Worm (Caenorhabditis elegans): ENCODE data around the gene nipi-4.

ce11 chrV:7853900-7854299 lies 16.7 kb downstream of the nipi-4 start:
- TF ChIP-seq mep-1 (tag; optimal IDR thresholded peaks at IDR 0.05) (no peak), nhr-237 (tag; optimal IDR thresholded peaks at IDR 0.05) (no peak), T26A8.4 (GFP tag; IDR thresholded peaks at IDR 0.05) (no peak), pha-4 (GFP tag; IDR thresholded peaks at IDR 0.05) (no peak), pha-4 (tag; optimal IDR thresholded peaks at IDR 0.05) (no peak), madf-5 (GFP tag; IDR thresholded peaks at IDR 0.05) (no peak), ZK546.5 (tag; optimal IDR thresholded peaks at IDR 0.05) (no peak), ces-1 (GFP tag; optimal IDR thresholded peaks at IDR 0.05) (no peak), aha-1 (tag) (no peak), unc-39 (tag; optimal IDR thresholded peaks at IDR 0.05) (no peak), zip-2 (tag; optimal IDR thresholded peaks at IDR 0.05) (no peak), rbr-2 (tag; optimal IDR thresholded peaks at IDR 0.05) (no peak), nhr-28 (tag; optimal IDR thresholded peaks at IDR 0.05) (no peak), ceh-28 (tag; optimal IDR thresholded peaks at IDR 0.05) (no peak), nhr-6 (tag; optimal IDR thresholded peaks at IDR 0.05) (peak; percentile 52)
